Worm (Caenorhabditis elegans): Measurements from ENCODE around the gene C50B6.1.
A peak's percentile ranks its signal among the peaks of the same experiment; 100 is the strongest.

C50B6.1 gene

ce11 chrV:13333386-13334180 is 24.9 kb downstream of the C50B6.1 start, which contains the start of gene nhr-168:
Gene nhr-168 (minus strand): TSS chrV:13333871.
- TF ChIP-seq zag-1 (tag; optimal IDR thresholded peaks at IDR 0.05) (no peak), zip-4 (GFP tag; optimal IDR thresholded peaks at IDR 0.05) (no peak), lin-39 (tag; optimal IDR thresholded peaks at IDR 0.05) (no peak), Y116A8C.19 (tag; optimal IDR thresholded peaks at IDR 0.05; ENCODE audit: borderline replicate concordance) (no peak), grh-1 (GFP tag; IDR thresholded peaks at IDR 0.05) (peak; percentile 41), rnt-1 (tag; optimal IDR thresholded peaks at IDR 0.05) (peak; percentile 12), nhr-20 (tag; optimal IDR thresholded peaks at IDR 0.05) (peak; percentile 5), isw-1 (GFP tag; IDR thresholded peaks at IDR 0.05) (no peak), blmp-1 (tag; optimal IDR thresholded peaks at IDR 0.05) (peak; percentile 38), elt-2 (tag; optimal IDR thresholded peaks at IDR 0.05) (peak; percentile 72), pqm-1 (tag; optimal IDR thresholded peaks at IDR 0.05) (no peak), lin-14 (GFP tag; optimal IDR thresholded peaks at IDR 0.05) (peak; percentile 68), nhr-47 (tag; optimal IDR thresholded peaks at IDR 0.05) (no peak), nhr-85 (tag) (peak; percentile 88), unc-62 (GFP tag; optimal IDR thresholded peaks at IDR 0.05) (no peak), nhr-84 (tag; optimal IDR thresholded peaks at IDR 0.05) (no peak), pax-3 (tag; optimal IDR thresholded peaks at IDR 0.05) (peak; percentile 39)

ce11 chrV:13334447-13334846 is 25.7 kb downstream of the C50B6.1 start:
- no peak for TF ChIP-seq zag-1 (tag; optimal IDR thresholded peaks at IDR 0.05)
- peak; percentile 18 for TF ChIP-seq nhr-85 (tag)
- TF ChIP-seq rnt-1 (tag; optimal IDR thresholded peaks at IDR 0.05) = peak; percentile 7
- peak; percentile 11 for TF ChIP-seq nhr-20 (tag; optimal IDR thresholded peaks at IDR 0.05)
- no peak for TF ChIP-seq dsc-1 (tag; optimal IDR thresholded peaks at IDR 0.05)
- peak in 1 of 2 experiments; percentile 4 for TF ChIP-seq lin-35 (GFP tag; optimal IDR thresholded peaks at IDR 0.05)
- TF ChIP-seq mdl-1 (tag; optimal IDR thresholded peaks at IDR 0.05) = peak in 1 of 2 experiments; percentile 11
- TF ChIP-seq fkh-8 (tag; optimal IDR thresholded peaks at IDR 0.05) = peak; percentile 27
- no peak for TF ChIP-seq xbp-1 (tag; optimal IDR thresholded peaks at IDR 0.05)
- TF ChIP-seq unc-130 (tag; optimal IDR thresholded peaks at IDR 0.05) = no peak
- peak; percentile 19 for TF ChIP-seq nhr-71 (tag; optimal IDR thresholded peaks at IDR 0.05)
- peak; percentile 3 for TF ChIP-seq lin-14 (GFP tag; optimal IDR thresholded peaks at IDR 0.05)

- TF ChIP-seq mep-1 (tag; optimal IDR thresholded peaks at IDR 0.05) = peak; percentile 26
- no peak for TF ChIP-seq ceh-90 (tag; optimal IDR thresholded peaks at IDR 0.05)
- TF ChIP-seq blmp-1 (tag; optimal IDR thresholded peaks at IDR 0.05) = peak; percentile 21
These were observed 27.2 kb downstream of the C50B6.1 start, which contains the start of gene C50B6.9 for ce11 chrV:13335883-13336419. Gene C50B6.9 (plus strand): TSS chrV:13336369.

- no peak for TF ChIP-seq Y116A8C.19 (tag; optimal IDR thresholded peaks at IDR 0.05; ENCODE audit: borderline replicate concordance)
- TF ChIP-seq tbx-2 (tag; optimal IDR thresholded peaks at IDR 0.05) = no peak
- no peak for TF ChIP-seq grh-1 (GFP tag; IDR thresholded peaks at IDR 0.05)
- no peak for TF ChIP-seq pag-3 (tag; optimal IDR thresholded peaks at IDR 0.05; ENCODE audit: borderline replicate concordance, insufficient read depth)
- TF ChIP-seq ceh-63 (GFP tag; optimal IDR thresholded peaks at IDR 0.05) = no peak
- no peak for TF ChIP-seq ets-5 (GFP tag; IDR thresholded peaks at IDR 0.05)
- no peak for TF ChIP-seq ama-1 (optimal IDR thresholded peaks at IDR 0.05)
These were observed 29.3 kb downstream of the C50B6.1 start for ce11 chrV:13338037-13338436.

ce11 chrV:13339633-13340290 is 31.0 kb downstream of the C50B6.1 start, which contains the start of the genes str-4 and lgc-48:
Gene str-4 (minus strand): TSS chrV:13339733.
Gene lgc-48 (plus strand): TSS chrV:13340240.
- no peak for TF ChIP-seq efl-1 (optimal IDR thresholded peaks at IDR 0.05)
- no peak for TF ChIP-seq efl-1 (GFP tag; optimal IDR thresholded peaks at IDR 0.05 in 1 of 2)
- TF ChIP-seq grh-1 (GFP tag; IDR thresholded peaks at IDR 0.05) = no peak
- no peak for TF ChIP-seq zag-1 (tag; optimal IDR thresholded peaks at IDR 0.05)
- TF ChIP-seq fkh-4 (tag; optimal IDR thresholded peaks at IDR 0.05; ENCODE audit: borderline replicate concordance) = no peak
- TF ChIP-seq ama-1 (optimal IDR thresholded peaks at IDR 0.05) = no peak
- TF ChIP-seq nhr-77 (tag; optimal IDR thresholded peaks at IDR 0.05) = no peak
- no peak for TF ChIP-seq C04F5.9 (tag; optimal IDR thresholded peaks at IDR 0.05)
